Worm (Caenorhabditis elegans) whole organism, L2 larva: Measurements from ENCODE around the gene Y42A5A.5.

ENCODE experiments used
- F13H6.1 ChIP-seq: sonication (generic microtip); optimal IDR thresholded peaks from 2 replicates; lab custom pipeline; 2016; ENCODE audit warnings: missing genetic modification characterization, missing compliant biosample characterization
- dmd-4 ChIP-seq: sonication (generic microtip); optimal IDR thresholded peaks from 2 replicates; lab custom pipeline; 2017; ENCODE audit warnings: missing biosample characterization, missing genetic modification characterization
- lin-13 ChIP-seq: fragments of 150-350 bp; optimal IDR thresholded peaks from 2 replicates; lab custom pipeline; 2014; ENCODE audit warnings: missing biosample characterization, missing genetic modification reagents, missing genetic modification characterization
- lsy-2 ChIP-seq, 2 experiments: fragments of 150-350 bp in 1 of 2; sonication (generic microtip) in 1 of 2; optimal IDR thresholded peaks; 2 replicates each; lab custom pipeline; 2014 to 2017; ENCODE audit warnings: missing biosample characterization in 2 of 2, missing genetic modification characterization in 2 of 2
- nhr-12 ChIP-seq: fragments of 150-350 bp; optimal IDR thresholded peaks from 2 replicates; lab custom pipeline; 2014; ENCODE audit warnings: missing biosample characterization, missing genetic modification characterization
- nhr-21 ChIP-seq: fragments of 150-350 bp; optimal IDR thresholded peaks from 2 replicates; lab custom pipeline; 2014; ENCODE audit warnings: missing biosample characterization, missing genetic modification characterization
- unc-62 ChIP-seq: fragments of 150-350 bp; optimal IDR thresholded peaks from 2 replicates; lab custom pipeline; 2014; ENCODE audit warnings: missing biosample characterization, missing genetic modification reagents, missing genetic modification characterization
- ztf-11 ChIP-seq: sonication (generic microtip); optimal IDR thresholded peaks from 2 replicates; lab custom pipeline; 2017; ENCODE audit warnings: missing biosample characterization, missing genetic modification characterization

ce11 chrV:11071453-11071852 is 38.1 kb downstream of the Y42A5A.5 start:
- TF ChIP-seq nhr-21 (tag; lab: Kevin White, UChicago) (no peak), lin-13 (GFP tag; lab: Kevin White, UChicago) (no peak), lsy-2 (tag; optimal IDR thresholded peaks at IDR 0.05; lab: Kevin White, UChicago) (no peak), F13H6.1 (tag; lab: Kevin White, UChicago) (no peak), nhr-12 (tag; lab: Kevin White, UChicago) (no peak), unc-62 (GFP tag; lab: Kevin White, UChicago) (no peak), ztf-11 (tag; lab: Kevin White, UChicago) (no peak), dmd-4 (tag; lab: Kevin White, UChicago) (no peak)
